Fruit fly (Drosophila melanogaster) whole organism, adult: ENCODE data around the gene Tk.

Experiments
- CG11617 ChIP-seq: fragments of 200-800 bp; sonication (Bioruptor generic); optimal IDR thresholded peaks from 2 replicates; lab custom pipeline; 2017; ENCODE audit warnings: mild to moderate bottlenecking, missing biosample characterization, missing genetic modification reagents, missing genetic modification characterization
- CG14711 ChIP-seq: fragments of 200-800 bp; sonication (Bioruptor generic); optimal IDR thresholded peaks from 2 replicates; lab custom pipeline; 2018; ENCODE audit warnings: missing biosample characterization, mild to moderate bottlenecking, missing genetic modification characterization, moderate library complexity
- CG1620 ChIP-seq: fragments of 200-800 bp; sonication (Bioruptor generic); optimal IDR thresholded peaks from 2 replicates; lab custom pipeline; 2016; ENCODE audit warnings: missing biosample characterization, missing genetic modification characterization
- CG33017 ChIP-seq: fragments of 200-800 bp; sonication (Bioruptor generic); optimal IDR thresholded peaks from 2 replicates; lab custom pipeline; 2018; ENCODE audit warnings: missing biosample characterization, mild to moderate bottlenecking, missing genetic modification characterization, moderate library complexity
- CG7101 ChIP-seq: fragments of 200-800 bp; sonication (Bioruptor generic); optimal IDR thresholded peaks from 2 replicates; lab custom pipeline; 2018; ENCODE audit warnings: missing biosample characterization, mild to moderate bottlenecking, missing genetic modification characterization, moderate library complexity
- Clk ChIP-seq: fragments of 200-800 bp; sonication (Bioruptor generic); optimal IDR thresholded peaks from 2 replicates; lab custom pipeline; 2017; ENCODE audit warnings: missing biosample characterization, missing genetic modification characterization
- Crg-1 ChIP-seq: fragments of 200-800 bp; sonication (Bioruptor generic); optimal IDR thresholded peaks from 2 replicates; lab custom pipeline; 2016; ENCODE audit warnings: missing biosample characterization, missing genetic modification characterization
- Mnt ChIP-seq: fragments of 200-800 bp; sonication (Bioruptor generic); optimal IDR thresholded peaks from 2 replicates; lab custom pipeline; 2016; ENCODE audit warnings: missing biosample characterization, mild to moderate bottlenecking, missing genetic modification characterization
- bab1 ChIP-seq: fragments of 200-800 bp; sonication (Bioruptor generic); optimal IDR thresholded peaks from 3 replicates; lab custom pipeline; 2019; ENCODE audit warnings: missing biosample characterization, mild to moderate bottlenecking, missing genetic modification characterization, moderate library complexity
- kay ChIP-seq: fragments of 200-800 bp; sonication (Bioruptor generic); peaks from one replicate; lab custom pipeline; 2016; ENCODE audit warnings: missing biosample characterization, missing genetic modification characterization, borderline replicate concordance
- ovo ChIP-seq: fragments of 200-800 bp; sonication (Bioruptor generic); optimal IDR thresholded peaks from 2 replicates; lab custom pipeline; 2016; ENCODE audit warnings: missing biosample characterization, missing genetic modification characterization
- pad ChIP-seq: fragments of 200-800 bp; sonication (Bioruptor generic); optimal IDR thresholded peaks from 3 replicates; lab custom pipeline; 2017; ENCODE audit warnings: missing biosample characterization, missing genetic modification characterization, mild to moderate bottlenecking, moderate library complexity, missing genetic modification reagents

DNA sequence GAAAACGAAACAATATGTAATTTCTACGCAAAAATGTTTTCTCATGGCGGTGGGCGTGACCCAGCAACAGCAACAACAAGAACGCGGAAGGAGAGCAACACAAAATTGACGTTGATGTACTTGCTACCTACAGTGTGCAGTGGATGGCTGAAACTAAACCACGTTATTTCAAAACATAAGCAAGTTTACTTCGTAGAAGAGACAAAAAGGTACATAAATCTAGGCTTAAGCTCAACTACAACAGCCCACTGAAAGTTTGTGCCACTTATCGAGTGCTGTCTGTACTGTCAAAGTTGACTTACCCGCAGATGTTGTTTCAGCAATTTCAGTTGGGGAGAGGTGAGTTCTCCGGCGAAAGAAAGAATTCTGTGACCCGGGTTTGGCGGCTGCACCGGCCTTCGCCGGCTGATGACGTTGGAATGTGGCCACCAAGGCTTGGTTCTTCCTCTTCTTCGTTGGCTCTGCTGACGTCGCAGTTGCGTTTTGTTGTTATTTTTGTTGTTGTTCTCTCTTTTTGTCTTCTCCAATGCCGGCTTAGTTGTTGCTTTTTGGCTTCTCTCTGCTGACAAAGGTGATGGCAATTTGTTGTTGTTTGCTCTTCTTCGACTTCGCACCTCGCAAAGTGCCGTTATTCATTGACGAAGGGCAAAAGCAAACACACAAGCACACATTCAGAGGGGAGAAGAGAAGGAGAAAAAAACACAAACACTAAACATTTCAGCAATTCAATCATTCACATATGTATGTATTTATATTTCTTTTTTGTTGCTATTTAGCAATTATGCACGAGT, 58.0 kb downstream of the Tk start:
- TF ChIP-seq CG14711 (tag; lab: Kevin White, UChicago) = no peak
- TF ChIP-seq CG33017 (tag; lab: Kevin White, UChicago) = no peak
- no peak for TF ChIP-seq kay (GFP tag; lab: Kevin White, UChicago)
- no peak for TF ChIP-seq Clk (GFP tag; lab: Kevin White, UChicago)
- no peak for TF ChIP-seq CG1620 (GFP tag; lab: Kevin White, UChicago)
- TF ChIP-seq ovo (GFP tag; lab: Kevin White, UChicago) = peak; percentile 93
- TF ChIP-seq Crg-1 = no peak
- no peak for TF ChIP-seq CG7101 (tag; lab: Kevin White, UChicago)
- TF ChIP-seq Mnt (GFP tag; lab: Kevin White, UChicago) = no peak
- TF ChIP-seq CG11617 = no peak
- peak; percentile 92 for TF ChIP-seq pad
- peak; percentile 24 for TF ChIP-seq bab1 (GFP tag; lab: Kevin White, UChicago)
